5 fruit fly cellular contexts compared by ENCODE assay signal in genomic region chr3L:17572090-17572489, dm6.
TF ChIP-seq lines count a peak whose summit lies in the region.

No protein-coding gene starts in this region.

- TF ChIP-seq CTCF in whole organism, embryonic (GFP tag; optimal IDR thresholded peaks at IDR 0.05; lab: Kevin White, UChicago): no peak

TF ChIP-seq in whole organism, adult, 20 proteins besides CTCF, POLR2A, EP300 and RAD21:
- TF ChIP-seq CG11617 (GFP tag; optimal IDR thresholded peaks at IDR 0.05; lab: Kevin White, UChicago): no peak
- TF ChIP-seq ovo (GFP tag; optimal IDR thresholded peaks at IDR 0.05; lab: Kevin White, UChicago): no peak
- peak; percentile 21 for TF ChIP-seq tj (GFP tag; optimal IDR thresholded peaks at IDR 0.05; lab: Kevin White, UChicago)
- TF ChIP-seq toe (GFP tag; optimal IDR thresholded peaks at IDR 0.05; lab: Kevin White, UChicago): no peak
- TF ChIP-seq cic (GFP tag; optimal IDR thresholded peaks at IDR 0.05; lab: Kevin White, UChicago): peak; percentile 34
- TF ChIP-seq CG5204 (GFP tag; optimal IDR thresholded peaks at IDR 0.05; lab: Kevin White, UChicago): no peak
- no peak for TF ChIP-seq Clk (GFP tag; optimal IDR thresholded peaks at IDR 0.05; lab: Kevin White, UChicago)
- TF ChIP-seq CG12768 (GFP tag; optimal IDR thresholded peaks at IDR 0.05; lab: Kevin White, UChicago): peak; percentile 30
- peak; percentile 7 for TF ChIP-seq CG7045 (GFP tag; optimal IDR thresholded peaks at IDR 0.05; lab: Kevin White, UChicago)

TF ChIP-seq in whole organism, embryonic, 481 proteins besides CTCF, POLR2A, EP300 and RAD21 (continues in another document):
- TF ChIP-seq Trl (optimal IDR thresholded peaks at IDR 0.05; lab: Kevin White, UChicago) (peak; percentile 51 to 52), Trl (GFP tag; optimal IDR thresholded peaks at IDR 0.05; lab: Kevin White, UChicago) (no peak), CG2199 (GFP tag; IDR thresholded peaks at IDR 0.05; lab: Robert Waterston, UW) (no peak), ftz-f1 (GFP tag; optimal IDR thresholded peaks at IDR 0.05; lab: Kevin White, UChicago) (peak; percentile 8), CG11247 (GFP tag; IDR thresholded peaks at IDR 0.05; lab: Robert Waterston, UW) (no peak), Doc2 (GFP tag; IDR thresholded peaks at IDR 0.05; lab: Robert Waterston, UW) (no peak), cg (GFP tag; optimal IDR thresholded peaks at IDR 0.05; lab: Kevin White, UChicago) (peak; percentile 86), mld (GFP tag; IDR thresholded peaks at IDR 0.05; lab: Robert Waterston, UW; ENCODE audit: partially characterized antibody) (no peak), CG14860 (GFP tag; IDR thresholded peaks at IDR 0.05; lab: Robert Waterston, UW; ENCODE audit: partially characterized antibody) (0 out of 3 replicates have a peak, but pooled peaks have one; percentile 20), HLH54F (GFP tag; optimal IDR thresholded peaks at IDR 0.05; lab: Kevin White, UChicago) (no peak), Max (GFP tag; optimal IDR thresholded peaks at IDR 0.05; lab: Kevin White, UChicago) (no peak), rib (GFP tag; IDR thresholded peaks at IDR 0.05; lab: Robert Waterston, UW) (peak; percentile 55; the same call in 1 of the 2 replicates), tgo (GFP tag; IDR thresholded peaks at IDR 0.05; lab: Robert Waterston, UW) (no peak; the same call in 2 of the 3 replicates), dm (GFP tag; optimal IDR thresholded peaks at IDR 0.05; lab: Kevin White, UChicago) (no peak), Hey (tag; optimal IDR thresholded peaks at IDR 0.05; lab: Kevin White, UChicago) (no peak), CG17568 (GFP tag; optimal IDR thresholded peaks at IDR 0.05; lab: Kevin White, UChicago) (no peak), CG9609 (GFP tag; optimal IDR thresholded peaks at IDR 0.05; lab: Kevin White, UChicago) (no peak), sima (GFP tag; optimal IDR thresholded peaks at IDR 0.05; lab: Kevin White, UChicago) (no peak), Hand (GFP tag; optimal IDR thresholded peaks at IDR 0.05; lab: Kevin White, UChicago) (no peak), CG3065 (GFP tag; optimal IDR thresholded peaks at IDR 0.05; lab: Kevin White, UChicago) (no peak), CG8478 (optimal IDR thresholded peaks at IDR 0.05; lab: Kevin White, UChicago) (peak; percentile 46)

TF ChIP-seq in whole organism, prepupa, 60 proteins besides CTCF, POLR2A, EP300 and RAD21 (continues in another document):
- peak; percentile 58 for TF ChIP-seq eg (GFP tag; IDR thresholded peaks at IDR 0.05; lab: Robert Waterston, UW)
- TF ChIP-seq CG6163 (GFP tag; IDR thresholded peaks at IDR 0.05; lab: Robert Waterston, UW): peak; percentile 54; the same call in 1 of the 3 replicates
- peak; percentile 3 for TF ChIP-seq CG32006 (GFP tag; optimal IDR thresholded peaks at IDR 0.05; lab: Kevin White, UChicago)
- TF ChIP-seq fkh (GFP tag; optimal IDR thresholded peaks at IDR 0.05; lab: Kevin White, UChicago): peak; percentile 24
- TF ChIP-seq svp (GFP tag; lab: Kevin White, UChicago): no peak
- peak in 1 of 2 experiments; percentile 2 for TF ChIP-seq salr (GFP tag; optimal IDR thresholded peaks at IDR 0.05; lab: Kevin White, UChicago)
- TF ChIP-seq CG8119 (GFP tag; IDR thresholded peaks at IDR 0.05; lab: Robert Waterston, UW): 0 out of 3 replicates have a peak, but pooled peaks have one; percentile 47
- peak; percentile 38 for TF ChIP-seq dac (GFP tag; optimal IDR thresholded peaks at IDR 0.05; lab: Kevin White, UChicago)
- no peak for TF ChIP-seq CG6854 (GFP tag; optimal IDR thresholded peaks at IDR 0.05; lab: Kevin White, UChicago)
- no peak for TF ChIP-seq achi (GFP tag; optimal IDR thresholded peaks at IDR 0.05; lab: Kevin White, UChicago)
- TF ChIP-seq fd85E (GFP tag; optimal IDR thresholded peaks at IDR 0.05; lab: Kevin White, UChicago): no peak
- peak; percentile 30 for TF ChIP-seq dsx (GFP tag; optimal IDR thresholded peaks at IDR 0.05; lab: Kevin White, UChicago; ENCODE audit: poor library complexity, severe bottlenecking)
- TF ChIP-seq Lpt (GFP tag; optimal IDR thresholded peaks at IDR 0.05; lab: Kevin White, UChicago): peak; percentile 53
- peak; percentile 35; the same call in 1 of the 2 replicates for TF ChIP-seq CG15336 (GFP tag; IDR thresholded peaks at IDR 0.05; lab: Robert Waterston, UW)
- TF ChIP-seq ss (GFP tag; optimal IDR thresholded peaks at IDR 0.05; lab: Kevin White, UChicago): peak in 1 of 2 experiments; percentile 20
- TF ChIP-seq Blimp-1 (GFP tag; optimal IDR thresholded peaks at IDR 0.05; lab: Kevin White, UChicago): no peak
- TF ChIP-seq Gug (GFP tag; IDR thresholded peaks at IDR 0.05; lab: Robert Waterston, UW): peak; percentile 36; the same call in 1 of the 2 replicates
- TF ChIP-seq net (GFP tag; optimal IDR thresholded peaks at IDR 0.05; lab: Kevin White, UChicago): no peak
- TF ChIP-seq CG3919 (GFP tag; optimal IDR thresholded peaks at IDR 0.05; lab: Kevin White, UChicago): no peak
- TF ChIP-seq Sox15 (GFP tag; optimal IDR thresholded peaks at IDR 0.05; lab: Kevin White, UChicago): no peak

TF ChIP-seq in whole organism, pupa, 21 proteins besides CTCF, POLR2A, EP300 and RAD21:
- peak; percentile 47 for TF ChIP-seq EcR (GFP tag; optimal IDR thresholded peaks at IDR 0.05; lab: Kevin White, UChicago)
- peak; percentile 83 for TF ChIP-seq CG13204 (GFP tag; optimal IDR thresholded peaks at IDR 0.05; lab: Kevin White, UChicago)
- TF ChIP-seq fd96Ca (GFP tag; IDR thresholded peaks at IDR 0.05; lab: Robert Waterston, UW): peak; percentile 73
- no peak for TF ChIP-seq CG17806 (tag; optimal IDR thresholded peaks at IDR 0.05; lab: Kevin White, UChicago)
- TF ChIP-seq CG32121 (GFP tag; IDR thresholded peaks at IDR 0.05; lab: Robert Waterston, UW): peak; percentile 75
- TF ChIP-seq CG8301 (tag; optimal IDR thresholded peaks at IDR 0.05; lab: Kevin White, UChicago): no peak
- no peak for TF ChIP-seq gl (tag; optimal IDR thresholded peaks at IDR 0.05; lab: Kevin White, UChicago)
- peak; percentile 65 for TF ChIP-seq CG4496 (GFP tag; IDR thresholded peaks at IDR 0.05; lab: Robert Waterston, UW)
- no peak for TF ChIP-seq CG9948 (tag; optimal IDR thresholded peaks at IDR 0.05; lab: Kevin White, UChicago)
- TF ChIP-seq rn (GFP tag; IDR thresholded peaks at IDR 0.05; lab: Robert Waterston, UW): no peak
- peak; percentile 19 for TF ChIP-seq CG14655 (GFP tag; optimal IDR thresholded peaks at IDR 0.05; lab: Kevin White, UChicago)
- peak; percentile 72; the same call in 1 of the 2 replicates for TF ChIP-seq Ets98B (GFP tag; IDR thresholded peaks at IDR 0.05; lab: Robert Waterston, UW)
- peak; percentile 61 for TF ChIP-seq CG12605 (GFP tag; IDR thresholded peaks at IDR 0.05; lab: Robert Waterston, UW)
- no peak for TF ChIP-seq D1 (tag; optimal IDR thresholded peaks at IDR 0.05; lab: Kevin White, UChicago)
- TF ChIP-seq CG10348 (GFP tag; IDR thresholded peaks at IDR 0.05; lab: Robert Waterston, UW): no peak
- TF ChIP-seq CG15710 (tag; optimal IDR thresholded peaks at IDR 0.05; lab: Kevin White, UChicago): no peak

TF ChIP-seq in whole organism, wandering third instar larva, 38 proteins besides CTCF, POLR2A, EP300 and RAD21:
- TF ChIP-seq sage (GFP tag; optimal IDR thresholded peaks at IDR 0.05; lab: Kevin White, UChicago) (no peak), Dfd (GFP tag; optimal IDR thresholded peaks at IDR 0.05; lab: Kevin White, UChicago) (peak; percentile 78)
